Worm (Caenorhabditis elegans) whole organism, L1 larva: Measurements from ENCODE around the gene avr-15.

Experiments used
- C04F5.9 ChIP-seq: sonication (generic microtip); optimal IDR thresholded peaks from 2 replicates; lab custom pipeline; 2016; ENCODE audit warnings: missing genetic modification characterization, missing compliant biosample characterization
- C34B4.2 ChIP-seq: sonication (generic microtip); optimal IDR thresholded peaks from 2 replicates; lab custom pipeline; 2017; ENCODE audit warnings: mild to moderate bottlenecking, missing genetic modification characterization, missing compliant biosample characterization
- F16B12.6 ChIP-seq: fragments of 150-350 bp; optimal IDR thresholded peaks from 2 replicates; lab custom pipeline; 2014; ENCODE audit warnings: missing biosample characterization, missing genetic modification characterization
- Y116A8C.19 ChIP-seq: sonication (generic microtip); optimal IDR thresholded peaks from 2 replicates; lab custom pipeline; 2016; ENCODE audit warnings: missing compliant biosample characterization, missing genetic modification characterization, borderline replicate concordance
- aly-2 ChIP-seq: fragments of 150-350 bp; optimal IDR thresholded peaks from 2 replicates; lab custom pipeline; 2014; ENCODE audit warnings: missing biosample characterization, missing genetic modification characterization
- ceh-82 ChIP-seq, 3 experiments: fragments of 150-350 bp in 1 of 3; sonication (generic microtip) in 2 of 3; optimal IDR thresholded peaks; 2 replicates each; lab custom pipeline; 2014 to 2017; ENCODE audit warnings: missing biosample characterization in 3 of 3, missing genetic modification characterization in 3 of 3
- ceh-88 ChIP-seq: fragments of 200-800 bp; sonication (Bioruptor generic); IDR thresholded peaks from 2 replicates; pipeline ENCODE4 v1.3.6; 2022; ENCODE audit warnings: missing genetic modification characterization, missing compliant biosample characterization
- ces-1 ChIP-seq: fragments of 150-350 bp; optimal IDR thresholded peaks from 2 replicates; lab custom pipeline; 2014; ENCODE audit warnings: missing biosample characterization, missing genetic modification reagents, missing genetic modification characterization
- dsc-1 ChIP-seq: sonication (generic microtip); optimal IDR thresholded peaks from 2 replicates; lab custom pipeline; 2016; ENCODE audit warnings: mild to moderate bottlenecking, missing genetic modification characterization, missing compliant biosample characterization
- efl-3 ChIP-seq: fragments of 200-800 bp; sonication (Bioruptor generic); optimal IDR thresholded peaks from 2 replicates; lab custom pipeline; 2018; ENCODE audit warnings: mild to moderate bottlenecking, missing genetic modification characterization, missing compliant biosample characterization
- elt-2 ChIP-seq: sonication (generic microtip); optimal IDR thresholded peaks from 2 replicates; lab custom pipeline; 2016; ENCODE audit warnings: missing genetic modification characterization, mild to moderate bottlenecking, inconsistent platforms, missing compliant biosample characterization, missing genetic modification reagents
- elt-3 ChIP-seq, 6 experiments: fragments of 150-350 bp in 1 of 6; sonication (generic microtip); optimal IDR thresholded peaks; 2 replicates each; lab custom pipeline; 2017 to 2018; ENCODE audit warnings: missing biosample characterization in 6 of 6, missing genetic modification characterization in 6 of 6, inconsistent platforms in 1 of 6
- fkh-10 ChIP-seq: sonication (generic microtip); optimal IDR thresholded peaks from 2 replicates; lab custom pipeline; 2017; ENCODE audit warnings: missing biosample characterization, missing genetic modification reagents, missing genetic modification characterization
- fkh-4 ChIP-seq: sonication (generic microtip); optimal IDR thresholded peaks from 2 replicates; lab custom pipeline; 2016; ENCODE audit warnings: missing compliant biosample characterization, missing genetic modification characterization, borderline replicate concordance
- fkh-8 ChIP-seq: sonication (generic microtip); optimal IDR thresholded peaks from 2 replicates; lab custom pipeline; 2016; ENCODE audit warnings: mild to moderate bottlenecking, missing genetic modification characterization, missing compliant biosample characterization
- fos-1 ChIP-seq: fragments of 150-350 bp; optimal IDR thresholded peaks from 2 replicates; lab custom pipeline; 2014; ENCODE audit warnings: missing biosample characterization, missing genetic modification characterization
- hlh-17 ChIP-seq: fragments of 200-800 bp; sonication (Bioruptor generic); optimal IDR thresholded peaks from 2 replicates; lab custom pipeline; 2018; ENCODE audit warnings: missing genetic modification characterization, mild to moderate bottlenecking, missing compliant biosample characterization, moderate library complexity, borderline replicate concordance
- hlh-4 ChIP-seq: sonication (generic microtip); optimal IDR thresholded peaks from 2 replicates; lab custom pipeline; 2016; ENCODE audit warnings: mild to moderate bottlenecking, missing genetic modification characterization, missing compliant biosample characterization
- irx-1 ChIP-seq: sonication (generic microtip); optimal IDR thresholded peaks from 2 replicates; lab custom pipeline; 2016; ENCODE audit warnings: missing genetic modification characterization, missing compliant biosample characterization
- isw-1 ChIP-seq: fragments of 200-800 bp; sonication (Bioruptor generic); IDR thresholded peaks from 2 replicates; pipeline ENCODE4 v1.3.6; 2022; ENCODE audit warnings: missing genetic modification characterization, missing compliant biosample characterization
- jun-1 ChIP-seq: fragments of 150-350 bp; optimal IDR thresholded peaks from 2 replicates; lab custom pipeline; 2014; ENCODE audit warnings: missing biosample characterization, missing genetic modification reagents, missing genetic modification characterization
- lin-15B ChIP-seq: fragments of 150-350 bp; sonication (generic microtip); optimal IDR thresholded peaks from 3 replicates; lab custom pipeline; 2014; ENCODE audit warnings: missing biosample characterization, missing genetic modification characterization
- lin-35 ChIP-seq, 2 experiments: fragments of 150-350 bp; optimal IDR thresholded peaks; 2 replicates each; lab custom pipeline; 2014; ENCODE audit warnings: missing biosample characterization in 2 of 2, missing genetic modification characterization in 2 of 2, missing genetic modification reagents in 2 of 2
- lir-3 ChIP-seq: sonication (generic microtip); optimal IDR thresholded peaks from 2 replicates; lab custom pipeline; 2016; ENCODE audit warnings: mild to moderate bottlenecking, missing genetic modification characterization, moderate library complexity, missing compliant biosample characterization; ENCODE audit not compliant: poor library complexity
- lsy-2 ChIP-seq, 2 experiments: fragments of 150-350 bp; optimal IDR thresholded peaks; 2 replicates each; lab custom pipeline; 2014; ENCODE audit warnings: missing biosample characterization in 2 of 2, missing genetic modification characterization in 2 of 2
- mab-9 ChIP-seq: fragments of 200-800 bp; sonication (Bioruptor generic); IDR thresholded peaks from 2 replicates; pipeline ENCODE4 v1.3.6; 2022; ENCODE audit warnings: missing genetic modification reagents, missing genetic modification characterization, missing compliant biosample characterization
- mef-2 ChIP-seq: fragments of 150-350 bp; optimal IDR thresholded peaks from 2 replicates; lab custom pipeline; 2014; ENCODE audit warnings: missing biosample characterization, missing genetic modification characterization
- nhr-12 ChIP-seq: sonication (generic microtip); optimal IDR thresholded peaks from 2 replicates; lab custom pipeline; 2017; ENCODE audit warnings: missing biosample characterization, missing genetic modification characterization
- nhr-19 ChIP-seq: fragments of 200-800 bp; sonication (Bioruptor generic); conservative IDR thresholded peaks from 2 replicates; pipeline ENCODE4 v1.3.6; 2022; ENCODE audit warnings: missing genetic modification characterization, missing compliant biosample characterization
- nhr-237 ChIP-seq: fragments of 150-350 bp; optimal IDR thresholded peaks from 2 replicates; lab custom pipeline; 2014; ENCODE audit warnings: missing biosample characterization, missing genetic modification characterization
- nhr-47 ChIP-seq: sonication (generic microtip); optimal IDR thresholded peaks from 2 replicates; lab custom pipeline; 2016; ENCODE audit warnings: mild to moderate bottlenecking, missing genetic modification characterization, moderate library complexity, missing compliant biosample characterization
- nhr-71 ChIP-seq: sonication (generic microtip); optimal IDR thresholded peaks from 2 replicates; lab custom pipeline; 2016; ENCODE audit warnings: mild to moderate bottlenecking, missing genetic modification characterization, moderate library complexity, missing compliant biosample characterization
- nhr-77 ChIP-seq: fragments of 150-350 bp; optimal IDR thresholded peaks from 2 replicates; lab custom pipeline; 2014; ENCODE audit warnings: missing biosample characterization, missing genetic modification characterization
- nhr-84 ChIP-seq: sonication (generic microtip); optimal IDR thresholded peaks from 2 replicates; lab custom pipeline; 2017; ENCODE audit warnings: missing biosample characterization, missing genetic modification characterization
- nhr-90 ChIP-seq: sonication (generic microtip); optimal IDR thresholded peaks from 2 replicates; lab custom pipeline; 2016; ENCODE audit warnings: mild to moderate bottlenecking, missing genetic modification characterization, missing compliant biosample characterization; ENCODE audit not compliant: poor library complexity
- pag-3 ChIP-seq: sonication (generic microtip); optimal IDR thresholded peaks from 2 replicates; lab custom pipeline; 2017; ENCODE audit warnings: missing genetic modification characterization, mild to moderate bottlenecking, missing compliant biosample characterization, antibody characterized with exemption, borderline replicate concordance; ENCODE audit not compliant: insufficient read depth
- pax-3 ChIP-seq: fragments of 200-800 bp; sonication (Bioruptor generic); optimal IDR thresholded peaks from 2 replicates; lab custom pipeline; 2018; ENCODE audit warnings: mild to moderate bottlenecking, missing genetic modification characterization, moderate library complexity, missing compliant biosample characterization
- pqm-1 ChIP-seq: sonication (generic microtip); optimal IDR thresholded peaks from 3 replicates; lab custom pipeline; 2017; ENCODE audit warnings: missing biosample characterization, missing genetic modification characterization
- rnt-1 ChIP-seq: sonication (generic microtip); optimal IDR thresholded peaks from 2 replicates; lab custom pipeline; 2016; ENCODE audit warnings: mild to moderate bottlenecking, missing genetic modification characterization, moderate library complexity, missing compliant biosample characterization
- skn-1 ChIP-seq: fragments of 150-350 bp; optimal IDR thresholded peaks from 2 replicates; lab custom pipeline; 2014; ENCODE audit warnings: missing biosample characterization, missing genetic modification characterization
- snpc-4 ChIP-seq: fragments of 150-350 bp; optimal IDR thresholded peaks from 2 replicates; lab custom pipeline; 2014; ENCODE audit warnings: missing biosample characterization, missing genetic modification characterization
- snu-23 ChIP-seq: sonication (generic microtip); optimal IDR thresholded peaks from 2 replicates; lab custom pipeline; 2016; ENCODE audit warnings: missing genetic modification characterization, missing compliant biosample characterization
- sox-4 ChIP-seq: sonication (generic microtip); optimal IDR thresholded peaks from 2 replicates; lab custom pipeline; 2016; ENCODE audit warnings: missing genetic modification characterization, missing compliant biosample characterization
- sup-37 ChIP-seq: fragments of 200-800 bp; sonication (Bioruptor generic); optimal IDR thresholded peaks from 2 replicates; lab custom pipeline; 2018; ENCODE audit warnings: mild to moderate bottlenecking, missing genetic modification characterization, missing compliant biosample characterization
- swsn-7 ChIP-seq: sonication (generic microtip); optimal IDR thresholded peaks from 2 replicates; lab custom pipeline; 2016; ENCODE audit warnings: missing genetic modification characterization, missing compliant biosample characterization
- tlp-1 ChIP-seq: fragments of 150-350 bp; optimal IDR thresholded peaks from 2 replicates; lab custom pipeline; 2014; ENCODE audit warnings: missing biosample characterization, missing genetic modification characterization
- unc-130 ChIP-seq: fragments of 150-350 bp; optimal IDR thresholded peaks from 2 replicates; lab custom pipeline; 2017; ENCODE audit warnings: missing biosample characterization, missing genetic modification characterization, inconsistent platforms
- unc-62 ChIP-seq: fragments of 150-350 bp; optimal IDR thresholded peaks from 2 replicates; lab custom pipeline; 2014; ENCODE audit warnings: missing biosample characterization, missing genetic modification reagents, missing genetic modification characterization
- unc-86 ChIP-seq: sonication (generic microtip); optimal IDR thresholded peaks from 2 replicates; lab custom pipeline; 2016; ENCODE audit warnings: missing genetic modification characterization, missing compliant biosample characterization
- vab-15 ChIP-seq: sonication (generic microtip); optimal IDR thresholded peaks from 2 replicates; lab custom pipeline; 2017; ENCODE audit warnings: missing genotype, mild to moderate bottlenecking, missing genetic modification characterization, missing compliant biosample characterization
- xbp-1 ChIP-seq: sonication (generic microtip); optimal IDR thresholded peaks from 2 replicates; lab custom pipeline; 2016; ENCODE audit warnings: missing genetic modification characterization, missing compliant biosample characterization
- ztf-4 ChIP-seq: fragments of 150-350 bp; optimal IDR thresholded peaks from 2 replicates; lab custom pipeline; 2014; ENCODE audit warnings: missing biosample characterization, missing genetic modification characterization

Gene avr-15

DNA sequence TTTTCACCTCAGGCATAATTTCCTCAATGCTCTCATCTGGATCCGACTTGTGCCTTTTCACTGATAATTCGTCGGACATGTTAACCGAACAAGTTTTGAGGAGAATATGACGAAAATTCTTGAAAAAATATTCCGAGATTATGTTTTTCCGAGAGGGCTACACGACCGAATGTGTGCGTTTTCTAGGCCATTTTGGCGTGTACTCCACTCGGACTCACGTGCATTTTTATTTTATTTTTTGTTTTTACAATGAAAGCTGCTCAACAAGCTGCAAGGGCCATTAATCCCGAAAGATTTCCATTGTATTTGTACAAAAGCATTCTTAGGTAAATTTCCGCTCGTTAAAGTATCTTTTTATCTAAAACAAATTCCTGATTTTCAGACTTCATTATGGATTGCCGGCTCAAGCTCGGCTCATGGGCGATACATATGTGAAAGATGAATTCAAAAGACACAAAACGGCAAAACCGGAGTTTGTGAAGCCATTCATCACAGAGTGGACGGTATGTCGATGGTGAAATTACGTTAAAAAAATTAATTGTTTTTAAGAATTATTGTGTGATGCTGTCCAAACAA, 43.2 kb downstream of the avr-15 start, which contains the start of the genes F25H9.6 and F25H9.7 (continued):
- peak; percentile 87 for TF ChIP-seq elt-2 (tag; lab: Kevin White, UChicago)
- TF ChIP-seq pqm-1 (tag; lab: Kevin White, UChicago): peak; percentile 28
- TF ChIP-seq rnt-1: peak; percentile 100
- peak; percentile 87 for TF ChIP-seq hlh-4 (tag; lab: Kevin White, UChicago)
- TF ChIP-seq snu-23 (GFP tag; lab: Kevin White, UChicago): peak; percentile 95
- TF ChIP-seq ztf-4 (tag; lab: Kevin White, UChicago): peak; percentile 34
- peak; percentile 97 for TF ChIP-seq dsc-1
- peak; percentile 75 for TF ChIP-seq C34B4.2 (tag; lab: Kevin White, UChicago)
- peak; percentile 75 for TF ChIP-seq snpc-4 (tag; lab: Kevin White, UChicago)
- TF ChIP-seq nhr-84: no peak
- no peak for TF ChIP-seq tlp-1 (tag; lab: Kevin White, UChicago)
- no peak for TF ChIP-seq nhr-237 (tag; lab: Kevin White, UChicago)
- peak; percentile 93 for TF ChIP-seq C04F5.9 (tag; lab: Kevin White, UChicago)
- no peak for TF ChIP-seq pag-3 (tag; lab: Kevin White, UChicago)
- TF ChIP-seq nhr-77 (tag; lab: Kevin White, UChicago): peak; percentile 41
- peak; percentile 100 for TF ChIP-seq pax-3 (tag; lab: Kevin White, UChicago)
- peak; percentile 96 for TF ChIP-seq nhr-47 (tag; lab: Kevin White, UChicago)
- peak; percentile 76 for TF ChIP-seq hlh-17
- TF ChIP-seq efl-3 (GFP tag; lab: Kevin White, UChicago): peak; percentile 88
- TF ChIP-seq lin-15B: peak; percentile 66
- peak; percentile 74 for TF ChIP-seq ceh-88 (GFP tag; lab: Robert Waterston, UW)
- TF ChIP-seq F16B12.6 (tag; lab: Kevin White, UChicago): peak; percentile 62
- peak; percentile 100 for TF ChIP-seq fkh-4 (tag; lab: Kevin White, UChicago)
- peak; percentile 96 for TF ChIP-seq fkh-8 (tag; lab: Kevin White, UChicago)
- peak; percentile 97 for TF ChIP-seq irx-1 (tag; lab: Kevin White, UChicago)
- peak; percentile 96 for TF ChIP-seq nhr-71 (tag; lab: Kevin White, UChicago)
- peak; percentile 94 for TF ChIP-seq vab-15 (tag; lab: Kevin White, UChicago)
- TF ChIP-seq aly-2 (tag; lab: Kevin White, UChicago): peak; percentile 41
- TF ChIP-seq nhr-90 (tag; lab: Kevin White, UChicago): peak; percentile 98
- TF ChIP-seq unc-130 (tag; lab: Kevin White, UChicago): peak; percentile 47
- peak; percentile 52 for TF ChIP-seq mef-2
- peak; percentile 91 for TF ChIP-seq xbp-1 (tag; lab: Kevin White, UChicago)
- no peak for TF ChIP-seq fkh-10
- peak; percentile 88 for TF ChIP-seq unc-86 (tag; lab: Kevin White, UChicago)
- peak; percentile 94 for TF ChIP-seq swsn-7
- TF ChIP-seq lsy-2 (tag; optimal IDR thresholded peaks at IDR 0.05; lab: Kevin White, UChicago): peak; percentile 79 to 87
- TF ChIP-seq nhr-12 (tag; lab: Kevin White, UChicago): no peak
- TF ChIP-seq skn-1: peak; percentile 51
- peak in 3 of 6 experiments; percentile 15 to 77 (median 54) for TF ChIP-seq elt-3 (tag; optimal IDR thresholded peaks at IDR 0.05; lab: Kevin White, UChicago)
- peak; percentile 99 for TF ChIP-seq lir-3 (tag; lab: Kevin White, UChicago)
- TF ChIP-seq sup-37 (GFP tag; lab: Kevin White, UChicago): peak; percentile 80
- peak; percentile 98 for TF ChIP-seq Y116A8C.19 (tag; lab: Kevin White, UChicago)
- TF ChIP-seq nhr-19 (GFP tag; lab: Robert Waterston, UW): peak; percentile 93
- TF ChIP-seq sox-4 (tag; lab: Kevin White, UChicago): peak; percentile 97
- TF ChIP-seq ceh-82 (tag; optimal IDR thresholded peaks at IDR 0.05; lab: Kevin White, UChicago): peak; percentile 78 to 93 (median 80)
- TF ChIP-seq isw-1 (GFP tag; lab: Robert Waterston, UW): peak; percentile 83
- TF ChIP-seq jun-1: peak; percentile 69
- TF ChIP-seq ces-1 (GFP tag; lab: Kevin White, UChicago): no peak
- TF ChIP-seq unc-62 (GFP tag; lab: Kevin White, UChicago): no peak
- TF ChIP-seq mab-9: peak; percentile 94
- TF ChIP-seq lin-35 (GFP tag; optimal IDR thresholded peaks at IDR 0.05; lab: Kevin White, UChicago): peak; percentile 63 to 84
- peak; percentile 72 for TF ChIP-seq fos-1 (tag; lab: Kevin White, UChicago)
